Worm (Caenorhabditis elegans): ENCODE data around the gene C04E7.5.

C04E7.5 gene

DNA sequence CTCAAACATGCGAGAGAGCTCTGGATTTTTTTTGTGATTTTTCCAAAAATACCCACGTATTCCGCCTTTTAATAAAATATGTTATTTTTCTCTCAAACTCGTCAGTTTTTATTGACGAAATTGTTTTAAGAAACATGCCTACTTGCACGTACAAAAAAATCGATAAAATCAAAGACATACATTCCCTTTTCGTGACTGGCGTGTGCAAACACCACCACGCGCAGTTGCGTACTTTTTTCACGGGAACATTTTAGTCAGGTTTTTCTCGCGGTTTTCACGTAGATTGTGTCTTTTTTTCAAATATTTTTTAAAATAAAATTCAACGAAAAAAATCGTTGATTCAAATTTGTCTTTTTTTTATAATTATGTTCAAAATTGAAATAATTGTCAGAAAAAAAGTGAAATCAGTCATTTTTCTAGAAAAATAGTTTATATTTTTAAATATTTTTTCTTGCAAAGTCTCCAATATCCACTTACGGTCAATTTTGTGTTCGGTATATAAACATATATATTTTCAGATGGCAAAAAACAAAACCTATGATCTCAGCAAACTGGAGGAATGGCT lies 34.9 kb upstream of the C04E7.5 start, which contains the start of gene M02E1.1 (continued):
- peak; percentile 41 for TF ChIP-seq lin-14 (GFP tag; optimal IDR thresholded peaks at IDR 0.05)
- TF ChIP-seq ceh-90 (tag; optimal IDR thresholded peaks at IDR 0.05), result no peak
- no peak for TF ChIP-seq aly-2 (tag; optimal IDR thresholded peaks at IDR 0.05)
- no peak for TF ChIP-seq irx-1 (tag; optimal IDR thresholded peaks at IDR 0.05)
- TF ChIP-seq rnt-1 (tag; optimal IDR thresholded peaks at IDR 0.05), result peak; percentile 25
- peak in 2 of 3 experiments; percentile 26 to 38 for TF ChIP-seq dpl-1 (GFP tag; optimal IDR thresholded peaks at IDR 0.05)
- TF ChIP-seq nhr-237 (tag; optimal IDR thresholded peaks at IDR 0.05), result no peak
- peak; percentile 45 for TF ChIP-seq blmp-1 (tag; optimal IDR thresholded peaks at IDR 0.05)
- TF ChIP-seq hpl-2 (GFP tag; optimal IDR thresholded peaks at IDR 0.05), result no peak
- no peak for TF ChIP-seq nhr-28 (tag; optimal IDR thresholded peaks at IDR 0.05)
- TF ChIP-seq alr-1 (tag; optimal IDR thresholded peaks at IDR 0.05; ENCODE audit: borderline replicate concordance), result no peak
- TF ChIP-seq mab-9 (GFP tag; IDR thresholded peaks at IDR 0.05), result no peak
- TF ChIP-seq lin-15B (tag; optimal IDR thresholded peaks at IDR 0.05), result no peak
- no peak for TF ChIP-seq fkh-4 (tag; optimal IDR thresholded peaks at IDR 0.05; ENCODE audit: borderline replicate concordance)
- no peak for TF ChIP-seq ama-1 (optimal IDR thresholded peaks at IDR 0.05)
- peak; percentile 46 for TF ChIP-seq nhr-90 (tag; optimal IDR thresholded peaks at IDR 0.05; ENCODE audit: poor library complexity)
- TF ChIP-seq nhr-76 (tag; optimal IDR thresholded peaks at IDR 0.05), result no peak
- TF ChIP-seq egl-27 (tag; optimal IDR thresholded peaks at IDR 0.05), result no peak
- peak; percentile 6 for TF ChIP-seq snpc-4 (tag; optimal IDR thresholded peaks at IDR 0.05)
- no peak for TF ChIP-seq nhr-19 (GFP tag; conservative IDR thresholded peaks at IDR 0.05)
- no peak for TF ChIP-seq mef-2 (tag; optimal IDR thresholded peaks at IDR 0.05)
- TF ChIP-seq nhr-11 (tag; optimal IDR thresholded peaks at IDR 0.05), result no peak
- no peak for TF ChIP-seq unc-86 (tag; optimal IDR thresholded peaks at IDR 0.05)
- no peak for TF ChIP-seq C34B4.2 (tag; optimal IDR thresholded peaks at IDR 0.05)
- no peak for TF ChIP-seq Y116A8C.19 (tag; optimal IDR thresholded peaks at IDR 0.05; ENCODE audit: borderline replicate concordance)
- peak; percentile 77 for TF ChIP-seq mep-1 (tag; optimal IDR thresholded peaks at IDR 0.05)
- no peak for TF ChIP-seq nhr-77 (tag; optimal IDR thresholded peaks at IDR 0.05)
- no peak for TF ChIP-seq elt-2 (tag; optimal IDR thresholded peaks at IDR 0.05)
- no peak for TF ChIP-seq hlh-17 (GFP tag; optimal IDR thresholded peaks at IDR 0.05; ENCODE audit: borderline replicate concordance)
- no peak for TF ChIP-seq egl-13 (tag; optimal IDR thresholded peaks at IDR 0.05)
- TF ChIP-seq elt-3 (tag; optimal IDR thresholded peaks at IDR 0.05), result no peak

DNA sequence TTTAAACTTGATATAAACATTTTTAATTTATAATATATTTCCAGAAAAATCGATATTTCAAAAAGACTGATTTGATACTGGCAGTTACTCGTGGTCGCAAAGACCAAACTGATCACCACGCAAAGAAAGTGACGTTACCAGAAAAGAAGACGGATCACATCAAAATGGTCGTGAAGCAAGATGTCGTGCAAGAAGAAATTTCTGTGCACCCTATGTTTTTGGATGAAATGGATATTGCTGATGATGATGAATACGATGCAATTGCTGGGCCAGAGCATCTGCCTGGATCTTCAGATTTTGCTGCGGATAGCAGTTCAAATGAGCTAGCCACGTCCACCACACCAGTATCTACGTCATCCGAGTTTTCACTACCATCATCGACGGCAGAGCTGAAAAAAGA lies 31.8 kb upstream of the C04E7.5 start:
- no peak for TF ChIP-seq grh-1 (GFP tag; IDR thresholded peaks at IDR 0.05)

DNA sequence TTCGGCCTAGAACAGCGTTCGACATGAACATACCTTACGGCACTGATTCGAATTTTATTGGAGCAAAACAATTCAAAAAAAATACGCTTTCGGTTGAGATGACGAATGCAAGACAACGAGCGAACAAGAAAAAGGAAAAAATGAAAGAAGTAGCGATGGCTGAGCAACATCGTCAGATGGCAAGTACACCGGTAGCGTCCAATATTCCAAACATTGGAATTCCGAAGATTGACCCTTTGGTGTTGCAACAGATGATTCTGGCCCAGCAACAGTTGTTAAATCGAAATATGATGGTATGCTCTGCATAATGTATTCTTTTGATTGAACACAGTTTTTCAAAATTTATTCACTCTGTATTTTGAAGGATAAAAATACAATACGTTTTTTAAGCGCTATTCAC lies 27.9 kb upstream of the C04E7.5 start:
- TF ChIP-seq efl-3 (GFP tag; optimal IDR thresholded peaks at IDR 0.05) (no peak), nhr-77 (tag; optimal IDR thresholded peaks at IDR 0.05) (no peak), hlh-4 (tag; optimal IDR thresholded peaks at IDR 0.05) (no peak), mab-9 (GFP tag; IDR thresholded peaks at IDR 0.05) (no peak), ceh-90 (tag; optimal IDR thresholded peaks at IDR 0.05) (no peak), unc-62 (GFP tag; optimal IDR thresholded peaks at IDR 0.05) (no peak), elt-3 (tag; optimal IDR thresholded peaks at IDR 0.05) (no peak), ztf-4 (tag; optimal IDR thresholded peaks at IDR 0.05) (no peak), ceh-8 (GFP tag; optimal IDR thresholded peaks at IDR 0.05) (no peak), skn-1 (tag; optimal IDR thresholded peaks at IDR 0.05) (no peak), dpl-1 (GFP tag; optimal IDR thresholded peaks at IDR 0.05) (no peak), rnt-1 (tag; optimal IDR thresholded peaks at IDR 0.05) (no peak), nhr-47 (tag; optimal IDR thresholded peaks at IDR 0.05) (no peak), alr-1 (tag; optimal IDR thresholded peaks at IDR 0.05; ENCODE audit: borderline replicate concordance) (no peak), lin-13 (GFP tag; optimal IDR thresholded peaks at IDR 0.05) (no peak), tlp-1 (tag; optimal IDR thresholded peaks at IDR 0.05) (no peak), hpl-2 (GFP tag; optimal IDR thresholded peaks at IDR 0.05) (no peak), nhr-71 (tag; optimal IDR thresholded peaks at IDR 0.05) (no peak), egl-27 (tag; optimal IDR thresholded peaks at IDR 0.05) (no peak)

Data from whole organism, L1 larva.